Worm (Caenorhabditis elegans) whole organism, L4/young adult: ENCODE results near the gene cutl-9.

Source experiments
- W03F9.2 ChIP-seq: fragments of 150-350 bp; optimal IDR thresholded peaks from 2 replicates; lab custom pipeline; 2014; ENCODE audit warnings: missing biosample characterization, missing genetic modification characterization
- dao-5 ChIP-seq: sonication (generic microtip); optimal IDR thresholded peaks from 2 replicates; lab custom pipeline; 2016; ENCODE audit warnings: missing genotype, missing genetic modification characterization, moderate library complexity, missing compliant biosample characterization
- him-1 ChIP-seq: sonication (generic microtip); optimal IDR thresholded peaks from 2 replicates; lab custom pipeline; 2016; ENCODE audit warnings: missing genotype, missing genetic modification reagents, missing genetic modification characterization, missing compliant biosample characterization

The cutl-9 gene

DNA sequence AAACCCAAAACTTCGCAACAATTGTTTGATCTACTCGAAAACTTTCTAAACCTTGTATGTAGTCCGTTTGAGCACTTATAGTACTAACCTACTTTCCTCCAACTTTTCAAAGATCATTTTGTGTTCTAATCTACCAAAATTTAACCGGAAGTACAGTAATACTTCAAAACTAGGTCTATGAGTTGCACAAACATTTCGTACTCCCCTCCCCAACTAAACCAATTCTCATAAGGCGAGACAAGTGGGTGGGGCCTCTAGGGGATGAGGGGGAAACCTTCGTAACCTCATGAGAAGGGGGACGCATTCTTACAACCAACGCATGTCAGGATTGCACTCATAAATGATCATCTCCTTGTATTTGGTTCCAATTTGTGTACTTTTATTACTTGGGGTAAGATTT lies at the start of gene cutl-9:
cutl-9 (plus strand) TSS at position 301 of the 400 bp plus-strand sequence.
- no peak for TF ChIP-seq W03F9.2
- TF ChIP-seq dao-5 (tag; lab: Kevin White, UChicago) = no peak
- no peak for TF ChIP-seq him-1 (tag; lab: Kevin White, UChicago)

DNA sequence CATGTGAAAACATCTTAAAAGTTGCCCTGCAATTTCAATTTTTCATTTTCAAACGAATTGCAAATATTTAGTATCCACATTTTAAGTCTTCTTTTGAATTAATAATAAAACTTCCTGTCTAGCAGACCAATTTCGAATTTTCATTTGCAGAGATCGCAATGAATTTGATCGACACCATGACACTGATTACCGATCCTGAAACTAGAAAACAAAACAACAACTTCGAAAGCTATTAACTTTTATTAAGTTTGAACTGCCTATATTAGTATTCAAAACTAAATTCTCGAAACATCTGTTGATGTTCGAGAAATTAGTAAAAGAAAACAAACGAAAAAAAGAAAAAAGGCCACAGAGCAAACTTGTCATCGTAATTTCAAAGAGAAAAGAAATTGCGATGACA lies 47.9 kb upstream of the cutl-9 start:
- TF ChIP-seq him-1 (tag; lab: Kevin White, UChicago) (no peak), dao-5 (tag; lab: Kevin White, UChicago) (no peak)

DNA sequence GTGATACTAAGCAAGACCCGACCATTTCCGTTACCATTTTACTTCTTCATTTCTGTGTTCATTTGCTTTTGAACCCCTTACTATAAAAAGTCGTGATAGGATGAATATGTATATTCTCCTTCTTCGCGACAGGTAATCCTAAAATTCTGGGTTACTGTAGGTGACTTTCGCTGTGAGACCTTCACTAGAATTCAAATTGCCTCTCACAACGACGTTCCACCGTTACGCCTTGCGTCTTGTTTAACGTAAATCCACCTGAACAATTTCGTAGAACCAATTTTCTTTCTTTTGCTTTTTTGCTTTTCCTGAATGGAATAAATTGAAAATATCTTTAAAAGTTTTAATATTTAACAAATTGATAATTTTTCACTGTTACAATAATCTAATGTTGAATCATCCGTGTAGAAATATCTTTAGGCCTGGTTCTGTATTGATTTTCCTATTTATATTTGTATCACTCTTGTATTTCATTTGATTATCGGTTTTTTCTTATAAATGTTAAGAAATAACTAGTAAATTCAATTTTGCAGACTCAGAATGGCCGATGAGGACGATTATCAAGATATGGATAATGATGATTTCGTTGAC lies 43.1 kb upstream of the cutl-9 start, which contains the start of gene rpb-6:
rpb-6 (plus strand) TSS at position 538 of the 588 bp plus-strand sequence.
- TF ChIP-seq W03F9.2 (no peak), him-1 (tag; lab: Kevin White, UChicago) (no peak), dao-5 (tag; lab: Kevin White, UChicago) (no peak)

DNA sequence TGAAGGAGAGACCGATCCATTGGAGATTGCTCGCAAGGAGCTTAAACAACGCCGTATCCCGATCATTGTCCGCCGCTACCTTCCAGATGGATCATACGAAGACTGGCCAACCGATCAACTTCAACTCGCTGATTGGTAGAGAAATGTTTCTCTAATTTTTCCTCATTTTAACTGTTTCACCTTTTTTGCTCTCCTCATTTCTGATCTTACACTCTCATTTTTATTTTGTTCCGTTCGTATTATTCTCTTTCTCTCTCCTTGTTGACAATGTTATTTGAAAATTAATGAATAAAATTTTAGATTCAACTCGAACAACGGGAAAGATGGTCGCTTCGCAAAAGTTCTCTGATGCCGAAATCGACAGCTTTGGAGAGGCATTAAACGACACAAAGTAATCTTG lies 42.4 kb upstream of the cutl-9 start, which contains the start of gene dohh-1:
dohh-1 (plus strand) TSS at position 301 of the 400 bp plus-strand sequence.
- no peak for TF ChIP-seq dao-5 (tag; lab: Kevin White, UChicago)
- no peak for TF ChIP-seq him-1 (tag; lab: Kevin White, UChicago)
- no peak for TF ChIP-seq W03F9.2

DNA sequence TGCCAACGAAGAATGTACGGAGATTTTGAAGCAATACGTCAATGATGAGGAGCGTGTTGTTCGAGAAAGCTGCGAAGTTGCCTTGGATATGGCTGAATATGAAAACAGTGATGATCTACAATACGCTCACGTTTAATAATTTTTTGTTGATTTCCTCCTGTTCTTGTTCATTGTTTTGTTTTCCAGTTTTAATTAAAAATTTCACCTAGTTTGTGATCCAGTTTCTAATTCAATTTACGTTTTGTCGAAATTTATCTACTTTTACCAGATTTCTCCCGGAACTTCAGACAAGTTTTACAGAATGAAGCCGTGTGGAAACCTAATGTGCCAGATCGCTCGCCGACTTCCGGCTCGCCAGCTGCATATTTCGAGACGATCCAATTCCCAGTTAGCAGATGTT lies 41.2 kb upstream of the cutl-9 start, which contains the start of gene dap-3:
dap-3 (plus strand) TSS at position 301 of the 400 bp plus-strand sequence.
- TF ChIP-seq him-1 (tag; lab: Kevin White, UChicago) (no peak), W03F9.2 (no peak), dao-5 (tag; lab: Kevin White, UChicago) (no peak)

DNA sequence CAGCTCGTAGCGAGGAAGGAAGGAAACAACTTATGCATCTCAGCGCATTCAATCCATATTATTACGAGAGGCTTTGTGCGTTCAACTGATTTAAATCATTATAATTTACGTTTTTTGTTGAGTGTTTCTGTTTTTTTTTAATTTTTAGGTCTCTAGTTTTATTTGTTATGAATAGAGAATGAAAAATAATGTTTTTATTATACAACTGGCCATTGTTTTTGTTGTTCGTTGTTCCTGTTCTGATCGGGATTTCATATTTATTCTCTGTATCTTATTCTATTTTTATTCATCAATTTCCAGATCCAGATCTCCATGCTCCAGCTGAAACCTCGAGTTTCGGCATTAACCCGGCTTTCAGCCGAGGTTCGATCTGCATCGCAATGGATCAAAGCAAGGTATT lies 39.7 kb upstream of the cutl-9 start, which contains the start of gene mrps-22:
mrps-22 (plus strand) TSS at position 301 of the 400 bp plus-strand sequence.
- TF ChIP-seq W03F9.2 (no peak), him-1 (tag; lab: Kevin White, UChicago) (no peak), dao-5 (tag; lab: Kevin White, UChicago) (no peak)

DNA sequence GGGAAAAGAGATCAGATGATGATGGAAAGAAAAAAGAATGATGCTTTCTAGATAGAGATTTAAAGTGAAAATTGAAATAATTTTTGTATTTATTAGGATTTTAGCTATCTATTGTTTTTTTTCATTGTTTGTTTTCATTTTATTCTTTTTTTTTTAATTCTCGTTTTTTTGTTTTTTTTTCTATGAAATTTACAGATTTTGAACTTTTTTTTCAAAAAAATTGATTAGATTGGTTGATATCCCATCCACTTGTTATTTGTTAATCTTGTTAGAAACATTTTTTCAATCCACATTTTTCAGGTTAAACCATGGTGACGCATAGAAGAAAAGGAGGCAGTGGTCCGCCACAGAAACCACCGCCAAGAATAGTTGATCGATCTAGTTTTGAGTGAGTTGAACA lies 38.0 kb upstream of the cutl-9 start, which contains the start of gene algn-9:
algn-9 (plus strand) TSS at position 301 of the 400 bp plus-strand sequence.
- TF ChIP-seq W03F9.2 (no peak), dao-5 (tag; lab: Kevin White, UChicago) (no peak), him-1 (tag; lab: Kevin White, UChicago) (no peak)

DNA sequence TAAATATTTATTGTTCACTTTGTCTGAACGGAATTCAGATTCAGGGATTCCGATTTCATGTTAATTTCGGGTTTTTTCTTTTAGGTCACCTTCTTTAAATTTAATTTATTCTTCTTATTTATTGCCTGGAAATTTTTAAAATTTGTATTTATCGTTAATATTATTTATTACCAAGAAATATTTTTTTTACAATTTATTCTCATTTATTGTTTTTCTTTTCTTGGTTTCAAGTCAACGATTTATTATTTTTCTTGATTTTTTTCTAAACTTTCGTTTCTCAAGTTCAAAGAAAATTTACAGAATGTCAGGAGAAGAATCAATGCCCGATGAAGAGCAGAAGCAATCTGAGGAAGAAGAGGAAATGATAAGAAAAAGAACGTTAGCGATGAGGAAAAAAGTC lies 34.3 kb upstream of the cutl-9 start, which contains the start of gene crn-3:
crn-3 (plus strand) TSS at position 301 of the 400 bp plus-strand sequence.
- TF ChIP-seq dao-5 (tag; lab: Kevin White, UChicago) (no peak), him-1 (tag; lab: Kevin White, UChicago) (no peak), W03F9.2 (no peak)

DNA sequence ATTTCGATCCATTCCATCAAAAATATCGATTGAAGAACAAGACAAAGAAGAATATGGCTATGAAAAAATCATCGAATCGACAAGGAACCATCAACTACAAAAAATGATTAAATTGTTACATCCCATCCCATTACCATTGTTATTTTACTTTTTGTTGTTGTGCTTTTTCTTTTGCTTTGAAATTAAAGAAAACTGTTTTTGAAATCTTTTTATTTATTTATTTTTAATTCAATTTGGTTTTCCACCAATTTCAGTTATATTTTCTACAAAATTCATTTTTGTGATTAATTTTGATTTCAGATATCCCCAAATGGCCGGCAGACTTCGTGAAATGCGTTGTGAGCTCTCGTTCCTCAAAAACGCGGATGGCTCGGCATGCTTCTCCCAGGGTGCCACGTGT lies 29.6 kb upstream of the cutl-9 start, which contains the start of gene crn-5:
crn-5 (plus strand) TSS at position 301 of the 400 bp plus-strand sequence.
- TF ChIP-seq W03F9.2 = no peak
- no peak for TF ChIP-seq him-1 (tag; lab: Kevin White, UChicago)
- no peak for TF ChIP-seq dao-5 (tag; lab: Kevin White, UChicago)

DNA sequence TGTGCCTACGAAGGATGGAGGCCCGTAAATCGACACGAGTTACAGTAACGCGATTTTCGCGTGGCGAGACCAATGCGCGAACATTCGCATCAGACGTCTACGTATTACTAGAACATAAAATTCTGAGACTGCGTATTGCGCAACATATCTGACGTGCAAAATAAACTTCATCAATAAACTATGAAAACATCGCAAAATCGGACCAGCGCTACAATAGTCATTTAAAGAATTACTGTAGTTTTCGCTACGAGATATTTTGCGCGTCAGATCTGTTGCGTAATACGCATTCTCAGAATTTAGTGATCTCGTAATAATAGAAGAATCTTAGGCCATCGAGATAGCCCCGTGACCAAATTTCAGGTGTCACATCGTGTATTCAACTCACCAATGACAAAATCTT lies 27.8 kb upstream of the cutl-9 start:
- no peak for TF ChIP-seq dao-5 (tag; lab: Kevin White, UChicago)
- no peak for TF ChIP-seq him-1 (tag; lab: Kevin White, UChicago)
- no peak for TF ChIP-seq W03F9.2

DNA sequence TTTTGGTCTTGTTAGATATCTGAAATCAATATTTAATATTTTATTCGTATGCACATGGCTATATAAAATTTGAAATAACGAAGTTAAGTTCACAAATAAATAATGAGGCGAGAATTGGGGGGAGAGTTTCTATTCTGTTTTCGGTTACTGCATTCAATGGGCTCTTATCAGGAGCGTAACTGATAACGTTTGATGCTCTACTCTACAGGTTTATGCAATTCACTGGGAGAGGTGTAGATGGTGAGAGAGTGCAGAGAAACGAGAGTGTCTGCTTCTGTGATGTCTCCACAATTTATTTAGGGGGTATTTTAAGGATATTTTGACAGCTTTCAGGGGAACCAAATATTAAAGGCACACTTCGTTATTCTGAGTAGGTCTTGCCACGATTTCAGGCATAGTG lies 27.3 kb upstream of the cutl-9 start, which contains the start of gene C14A4.6:
C14A4.6 (minus strand) TSS at position 19 of the 400 bp plus-strand sequence.
- TF ChIP-seq him-1 (tag; lab: Kevin White, UChicago) (no peak), W03F9.2 (no peak), dao-5 (tag; lab: Kevin White, UChicago) (no peak)

DNA sequence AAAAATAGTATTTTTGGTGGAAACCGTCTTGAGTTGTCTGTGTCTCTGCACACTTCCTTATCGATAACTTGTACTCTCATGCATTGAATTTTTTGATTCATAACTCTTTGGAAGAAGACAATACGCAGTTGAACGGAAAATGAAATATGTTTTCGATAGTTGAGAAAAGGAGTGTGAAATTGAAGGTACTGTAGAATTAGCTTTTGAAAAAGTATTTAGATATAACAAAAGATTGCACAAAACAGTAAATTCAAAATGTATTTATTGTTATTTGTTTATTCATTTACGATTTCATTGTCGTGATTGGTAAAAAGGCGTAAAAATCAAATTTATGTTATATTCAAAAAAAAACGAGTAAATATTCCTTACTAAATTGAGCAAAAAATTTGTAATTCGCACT lies 25.6 kb upstream of the cutl-9 start, which contains the start of gene C14A4.7:
C14A4.7 (minus strand) TSS at position 101 of the 400 bp plus-strand sequence.
- TF ChIP-seq him-1 (tag; lab: Kevin White, UChicago) (no peak), dao-5 (tag; lab: Kevin White, UChicago) (no peak), W03F9.2 (no peak)

DNA sequence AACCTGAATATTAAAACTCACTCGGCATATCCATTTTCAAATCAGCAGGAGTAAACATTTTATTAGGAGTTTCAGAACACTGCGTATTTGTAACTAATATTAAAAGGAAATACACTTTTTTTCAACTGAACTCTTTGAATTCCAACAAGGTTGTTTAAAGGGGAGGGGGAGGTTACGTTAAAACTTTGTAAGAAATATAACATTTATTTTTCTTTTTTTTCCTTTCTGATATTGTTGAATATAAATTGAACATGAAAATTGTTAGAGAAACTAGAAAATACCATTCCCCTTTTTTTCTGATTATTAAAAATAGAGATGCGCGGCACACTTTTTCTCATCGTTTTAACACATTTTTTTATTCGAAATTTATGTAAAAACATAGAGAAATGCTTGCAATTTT lies 24.0 kb upstream of the cutl-9 start, which contains the start of gene C14A4.8:
C14A4.8 (minus strand) TSS at position 101 of the 400 bp plus-strand sequence.
- no peak for TF ChIP-seq him-1 (tag; lab: Kevin White, UChicago)

DNA sequence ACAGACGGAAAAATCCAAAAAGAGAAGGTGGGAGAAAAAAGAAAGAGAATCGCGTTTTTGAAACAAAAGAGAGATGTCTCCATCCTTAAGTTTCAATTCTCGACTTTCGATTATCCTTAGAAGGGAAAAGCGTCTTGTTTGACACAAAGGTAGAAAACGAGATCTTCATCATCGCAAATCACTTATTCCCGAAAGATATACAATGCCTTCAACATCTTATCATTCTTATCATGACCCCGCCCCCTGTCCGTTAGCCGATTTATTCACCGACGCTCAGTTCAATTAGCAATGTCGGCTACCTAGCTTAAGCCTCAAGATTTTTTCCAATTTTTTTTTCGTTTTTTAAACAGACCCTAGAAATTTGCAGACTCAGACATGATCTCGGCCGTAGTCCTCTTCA lies 23.1 kb upstream of the cutl-9 start, which contains the start of gene C14A4.9:
C14A4.9 (plus strand) TSS at position 368 of the 400 bp plus-strand sequence.
- TF ChIP-seq dao-5 (tag; lab: Kevin White, UChicago) (no peak), W03F9.2 (no peak), him-1 (tag; lab: Kevin White, UChicago) (no peak)
